Fruit fly (Drosophila melanogaster) whole organism, prepupa: Measurements from ENCODE around the gene RpL8.
A peak's percentile ranks its signal among the peaks of the same experiment; 100 is the strongest.

Experiments
- Blimp-1 ChIP-seq: fragments of 200-800 bp; sonication (Bioruptor generic); optimal IDR thresholded peaks from 3 replicates; lab custom pipeline; 2017; ENCODE audit warnings: missing biosample characterization, missing genetic modification characterization, mild to moderate bottlenecking, moderate library complexity, missing genetic modification reagents
- CG10631 ChIP-seq: fragments of 200-800 bp; sonication (Bioruptor generic); optimal IDR thresholded peaks from 2 replicates; lab custom pipeline; 2016; ENCODE audit warnings: missing biosample characterization, missing genetic modification characterization
- CG11294 ChIP-seq: fragments of 200-800 bp; sonication (Bioruptor generic); IDR thresholded peaks from 2 replicates; pipeline ENCODE4 v1.3.6; 2022; ENCODE audit warnings: missing biosample characterization, missing genetic modification characterization
- CG11762 ChIP-seq: fragments of 200-800 bp; sonication (Bioruptor generic); optimal IDR thresholded peaks from 3 replicates; lab custom pipeline; 2016; ENCODE audit warnings: missing biosample characterization, missing genetic modification characterization; ENCODE audit not compliant: insufficient read depth
- CG11902 ChIP-seq: fragments of 200-800 bp; sonication (Bioruptor generic); optimal IDR thresholded peaks from 3 replicates; lab custom pipeline; 2016; ENCODE audit warnings: missing biosample characterization, missing genetic modification characterization
- CG15336 ChIP-seq: fragments of 200-800 bp; sonication (Bioruptor generic); IDR thresholded peaks from 2 replicates; pipeline ENCODE4 v1.3.6; 2022; ENCODE audit warnings: missing biosample characterization, missing genetic modification characterization
- CG1621 ChIP-seq: fragments of 200-800 bp; sonication (Bioruptor generic); optimal IDR thresholded peaks from 3 replicates; lab custom pipeline; 2018; ENCODE audit warnings: missing biosample characterization, mild to moderate bottlenecking, missing genetic modification characterization
- CG16779 ChIP-seq: fragments of 200-800 bp; sonication (Bioruptor generic); optimal IDR thresholded peaks from 3 replicates; lab custom pipeline; 2017; ENCODE audit warnings: missing biosample characterization, mild to moderate bottlenecking, missing genetic modification characterization
- CG3032 ChIP-seq: fragments of 200-800 bp; optimal IDR thresholded peaks from 2 replicates; lab custom pipeline; 2019; ENCODE audit warnings: missing biosample characterization, mild to moderate bottlenecking, missing genetic modification characterization, moderate library complexity
- CG32006 ChIP-seq: fragments of 200-800 bp; sonication (Bioruptor generic); optimal IDR thresholded peaks from 3 replicates; lab custom pipeline; 2017; ENCODE audit warnings: missing biosample characterization, mild to moderate bottlenecking, missing genetic modification characterization
- CG34406 ChIP-seq: fragments of 200-800 bp; sonication (Bioruptor generic); optimal IDR thresholded peaks from 3 replicates; lab custom pipeline; 2016; ENCODE audit warnings: missing biosample characterization, missing genetic modification characterization
- CG3919 ChIP-seq: fragments of 200-800 bp; sonication (Bioruptor generic); optimal IDR thresholded peaks from 3 replicates; lab custom pipeline; 2016; ENCODE audit warnings: missing biosample characterization, missing genetic modification characterization
- CG6163 ChIP-seq: fragments of 200-800 bp; sonication (Bioruptor generic); IDR thresholded peaks from 3 replicates; pipeline ENCODE4 v1.3.6; 2022; ENCODE audit warnings: missing biosample characterization, missing genetic modification characterization
- CG6276 ChIP-seq: fragments of 200-800 bp; sonication (Bioruptor generic); optimal IDR thresholded peaks from 2 replicates; lab custom pipeline; 2017; ENCODE audit warnings: missing biosample characterization, mild to moderate bottlenecking, missing genetic modification characterization
- CG6792 ChIP-seq: fragments of 200-800 bp; sonication (Bioruptor generic); optimal IDR thresholded peaks from 3 replicates; lab custom pipeline; 2016; ENCODE audit warnings: missing biosample characterization, missing genetic modification characterization
- CG6808 ChIP-seq: fragments of 200-800 bp; sonication (Bioruptor generic); optimal IDR thresholded peaks from 3 replicates; lab custom pipeline; 2017; ENCODE audit warnings: missing biosample characterization, missing genetic modification characterization, mild to moderate bottlenecking, moderate library complexity, missing genetic modification reagents
- CG6854 ChIP-seq: fragments of 200-800 bp; sonication (Bioruptor generic); optimal IDR thresholded peaks from 2 replicates; lab custom pipeline; 2017; ENCODE audit warnings: missing biosample characterization, mild to moderate bottlenecking, missing genetic modification characterization
- CG7368 ChIP-seq: fragments of 200-800 bp; sonication (Bioruptor generic); optimal IDR thresholded peaks from 3 replicates; lab custom pipeline; 2016; ENCODE audit warnings: missing biosample characterization, missing genetic modification characterization
- CG8319 ChIP-seq: fragments of 200-800 bp; sonication (Bioruptor generic); optimal IDR thresholded peaks from 3 replicates; lab custom pipeline; 2016; ENCODE audit warnings: missing biosample characterization, missing genetic modification characterization
- CG8632 ChIP-seq: fragments of 200-800 bp; sonication (Bioruptor generic); optimal IDR thresholded peaks from 3 replicates; lab custom pipeline; 2016; ENCODE audit warnings: missing biosample characterization, missing genetic modification characterization
- Eip75B ChIP-seq: fragments of 200-800 bp; sonication (Bioruptor generic); optimal IDR thresholded peaks from 3 replicates; lab custom pipeline; 2016; ENCODE audit warnings: missing biosample characterization, missing genetic modification characterization
- Eip78C ChIP-seq: fragments of 200-800 bp; sonication (Bioruptor generic); peaks from one replicate; lab custom pipeline; 2016; ENCODE audit warnings: missing biosample characterization, missing genetic modification characterization
- Ets21C ChIP-seq: fragments of 200-800 bp; sonication (Bioruptor generic); optimal IDR thresholded peaks from 3 replicates; lab custom pipeline; 2016; ENCODE audit warnings: missing biosample characterization, missing genetic modification characterization
- Gug ChIP-seq: fragments of 200-800 bp; sonication (Bioruptor generic); IDR thresholded peaks from 2 replicates; pipeline ENCODE4 v1.3.6; 2022; ENCODE audit warnings: missing biosample characterization, missing genetic modification characterization
- Hr38 ChIP-seq: sonication (Bioruptor generic); optimal IDR thresholded peaks from 2 replicates; lab custom pipeline; 2016; ENCODE audit warnings: missing biosample characterization, missing genetic modification characterization
- Hr39 ChIP-seq: fragments of 200-800 bp; sonication (Bioruptor generic); optimal IDR thresholded peaks from 2 replicates; lab custom pipeline; 2016; ENCODE audit warnings: missing biosample characterization, missing genetic modification characterization
- Hr4 ChIP-seq: fragments of 200-800 bp; sonication (Bioruptor generic); optimal IDR thresholded peaks from 3 replicates; lab custom pipeline; 2016; ENCODE audit warnings: missing biosample characterization, missing genetic modification characterization
- Lpt ChIP-seq: fragments of 200-800 bp; sonication (Bioruptor generic); optimal IDR thresholded peaks from 3 replicates; lab custom pipeline; 2016; ENCODE audit warnings: missing biosample characterization, missing genetic modification characterization
- Met ChIP-seq: fragments of 200-800 bp; sonication (Bioruptor generic); optimal IDR thresholded peaks from 3 replicates; lab custom pipeline; 2016; ENCODE audit warnings: missing biosample characterization, missing genetic modification characterization
- OdsH ChIP-seq: fragments of 200-800 bp; sonication (Bioruptor generic); optimal IDR thresholded peaks from 3 replicates; lab custom pipeline; 2016; ENCODE audit warnings: missing biosample characterization, missing genetic modification characterization
- Smox ChIP-seq: fragments of 200-800 bp; sonication (Bioruptor generic); optimal IDR thresholded peaks from 3 replicates; lab custom pipeline; 2016; ENCODE audit warnings: missing biosample characterization, missing genetic modification characterization
- Sox14 ChIP-seq: fragments of 200-800 bp; sonication (Bioruptor generic); optimal IDR thresholded peaks from 3 replicates; lab custom pipeline; 2016; ENCODE audit warnings: missing biosample characterization, missing genetic modification characterization
- achi ChIP-seq: fragments of 200-800 bp; sonication (Bioruptor generic); optimal IDR thresholded peaks from 3 replicates; lab custom pipeline; 2016; ENCODE audit warnings: missing biosample characterization, missing genetic modification characterization
- cyc ChIP-seq: fragments of 200-800 bp; sonication (Bioruptor generic); optimal IDR thresholded peaks from 3 replicates; lab custom pipeline; 2016; ENCODE audit warnings: missing biosample characterization, missing genetic modification characterization
- dac ChIP-seq: fragments of 200-800 bp; sonication (Bioruptor generic); optimal IDR thresholded peaks from 2 replicates; lab custom pipeline; 2017; ENCODE audit warnings: missing biosample characterization, mild to moderate bottlenecking, missing genetic modification characterization
- esn ChIP-seq: fragments of 200-800 bp; sonication (Bioruptor generic); optimal IDR thresholded peaks from 2 replicates; lab custom pipeline; 2016; ENCODE audit warnings: missing biosample characterization, mild to moderate bottlenecking, missing genetic modification characterization, moderate library complexity
- fd59A ChIP-seq: fragments of 200-800 bp; sonication (Bioruptor generic); optimal IDR thresholded peaks from 2 replicates; lab custom pipeline; 2017; ENCODE audit warnings: missing biosample characterization, mild to moderate bottlenecking, missing genetic modification characterization, missing genetic modification reagents
- fkh ChIP-seq: fragments of 200-800 bp; sonication (Bioruptor generic); optimal IDR thresholded peaks from 3 replicates; lab custom pipeline; 2017; ENCODE audit warnings: missing biosample characterization, mild to moderate bottlenecking, missing genetic modification characterization, moderate library complexity
- lz ChIP-seq: fragments of 200-800 bp; sonication (Bioruptor generic); optimal IDR thresholded peaks from 3 replicates; lab custom pipeline; 2016; ENCODE audit warnings: missing biosample characterization, missing genetic modification characterization
- net ChIP-seq: fragments of 200-800 bp; sonication (Bioruptor generic); optimal IDR thresholded peaks from 3 replicates; lab custom pipeline; 2016; ENCODE audit warnings: missing biosample characterization, missing genetic modification characterization
- salr ChIP-seq, 2 experiments: fragments of 200-800 bp; sonication (Bioruptor generic); optimal IDR thresholded peaks; 3 replicates each; lab custom pipeline; 2016 to 2018; ENCODE audit warnings: missing biosample characterization in 2 of 2, missing genetic modification characterization in 2 of 2, mild to moderate bottlenecking in 1 of 2
- ss ChIP-seq, 2 experiments: fragments of 200-800 bp; sonication (Bioruptor generic); optimal IDR thresholded peaks; 2 replicates in 1 of 2; 3 replicates in 1 of 2; lab custom pipeline; 2017 to 2018; ENCODE audit warnings: mild to moderate bottlenecking in 2 of 2, missing biosample characterization in 2 of 2, missing genetic modification characterization in 2 of 2, moderate library complexity in 1 of 2
- svp ChIP-seq: fragments of 200-800 bp; sonication (Bioruptor generic); peaks from one replicate; lab custom pipeline; 2016; ENCODE audit warnings: missing biosample characterization, missing genetic modification characterization
- topi ChIP-seq: fragments of 200-800 bp; sonication (Bioruptor generic); optimal IDR thresholded peaks from 3 replicates; lab custom pipeline; 2016; ENCODE audit warnings: missing biosample characterization, missing genetic modification characterization
- vri ChIP-seq: fragments of 200-800 bp; sonication (Bioruptor generic); optimal IDR thresholded peaks from 3 replicates; lab custom pipeline; 2016; ENCODE audit warnings: missing biosample characterization, mild to moderate bottlenecking, missing genetic modification characterization

Gene RpL8

dm6 chr3L:2634929-2635799, 47.9 kb downstream of the RpL8 start (continued):
- TF ChIP-seq CG6808 (peak; percentile 85), svp (GFP tag; lab: Kevin White, UChicago) (peak; percentile 81), CG6854 (peak; percentile 87), cyc (GFP tag; lab: Kevin White, UChicago) (peak; percentile 77), CG6163 (peak; percentile 93), Gug (GFP tag; lab: Robert Waterston, UW) (peak; percentile 23; the same call in 1 of the 2 replicates), Eip78C (GFP tag; lab: Kevin White, UChicago) (peak; percentile 94), CG11902 (GFP tag; lab: Kevin White, UChicago) (no peak), esn (peak; percentile 88), OdsH (GFP tag; lab: Kevin White, UChicago) (peak; percentile 69)

dm6 chr3L:2636023-2636968, 49.0 kb downstream of the RpL8 start:
- TF ChIP-seq dac (GFP tag; lab: Kevin White, UChicago) (peak; percentile 1), CG1621 (no peak), vri (GFP tag; lab: Kevin White, UChicago) (peak; percentile 12), topi (GFP tag; lab: Kevin White, UChicago) (peak; percentile 46), Blimp-1 (GFP tag; lab: Kevin White, UChicago) (no peak), CG34406 (GFP tag; lab: Kevin White, UChicago) (peak; percentile 67), CG16779 (no peak), esn (peak; percentile 28), Smox (no peak), CG10631 (no peak), achi (GFP tag; lab: Kevin White, UChicago) (peak; percentile 44), Eip75B (GFP tag; lab: Kevin White, UChicago) (no peak), Ets21C (GFP tag; lab: Kevin White, UChicago) (no peak), CG3032 (tag; lab: Kevin White, UChicago) (peak; percentile 47), CG6163 (peak; percentile 78), CG6276 (no peak), Sox14 (no peak), svp (GFP tag; lab: Kevin White, UChicago) (peak; percentile 59), net (GFP tag; lab: Kevin White, UChicago) (peak; percentile 37), Met (GFP tag; lab: Kevin White, UChicago) (peak; percentile 40), CG8632 (peak; percentile 42), Lpt (GFP tag; lab: Kevin White, UChicago) (peak; percentile 52), Eip78C (GFP tag; lab: Kevin White, UChicago) (peak; percentile 82), fkh (GFP tag; lab: Kevin White, UChicago) (no peak), OdsH (GFP tag; lab: Kevin White, UChicago) (peak; percentile 70), Hr39 (GFP tag; lab: Kevin White, UChicago) (peak; percentile 11), CG15336 (peak; percentile 72), CG11294 (GFP tag; lab: Robert Waterston, UW) (peak; percentile 46; the same call in 1 of the 2 replicates), CG32006 (no peak), CG7368 (GFP tag; lab: Kevin White, UChicago) (peak; percentile 21), salr (GFP tag; optimal IDR thresholded peaks at IDR 0.05; lab: Kevin White, UChicago) (no peak), fd59A (GFP tag; lab: Kevin White, UChicago) (no peak), CG11902 (GFP tag; lab: Kevin White, UChicago) (peak; percentile 16), CG11762 (peak; percentile 9), ss (GFP tag; optimal IDR thresholded peaks at IDR 0.05; lab: Kevin White, UChicago) (peak in 1 of 2 experiments; percentile 36), CG3919 (GFP tag; lab: Kevin White, UChicago) (peak; percentile 77), Hr4 (GFP tag; lab: Kevin White, UChicago) (peak; percentile 38), CG8319 (peak; percentile 30), CG6792 (GFP tag; lab: Kevin White, UChicago) (peak; percentile 2), lz (GFP tag; lab: Kevin White, UChicago) (no peak), Hr38 (GFP tag; lab: Kevin White, UChicago) (no peak)
